Worm (Caenorhabditis elegans) whole organism, L3 larva: ENCODE results near the gene F28D1.6.

Source experiments
- ZK546.5 ChIP-seq: sonication (generic microtip); optimal IDR thresholded peaks from 2 replicates; lab custom pipeline; 2017; ENCODE audit warnings: missing biosample characterization, missing genetic modification characterization
- ama-1 ChIP-seq: fragments of 150-350 bp; optimal IDR thresholded peaks from 2 replicates; lab custom pipeline; 2018
- elt-3 ChIP-seq, 3 experiments: fragments of 150-350 bp in 1 of 3; sonication (generic microtip) in 2 of 3; optimal IDR thresholded peaks; 2 replicates in 2 of 3; 4 replicates in 1 of 3; lab custom pipeline; 2014 to 2017; ENCODE audit warnings: missing biosample characterization in 3 of 3, missing genetic modification characterization in 3 of 3
- lin-15B ChIP-seq: fragments of 150-350 bp; optimal IDR thresholded peaks from 2 replicates; lab custom pipeline; 2014; ENCODE audit warnings: missing biosample characterization, missing genetic modification characterization
- lin-39 ChIP-seq: fragments of 150-350 bp; optimal IDR thresholded peaks from 2 replicates; lab custom pipeline; 2018; ENCODE audit warnings: missing biosample characterization, missing genetic modification reagents, missing genetic modification characterization
- mdl-1 ChIP-seq: fragments of 150-350 bp; optimal IDR thresholded peaks from 2 replicates; lab custom pipeline; 2014; ENCODE audit warnings: missing biosample characterization, missing genetic modification characterization
- nhr-237 ChIP-seq: fragments of 150-350 bp; optimal IDR thresholded peaks from 2 replicates; lab custom pipeline; 2014; ENCODE audit warnings: missing biosample characterization, missing genetic modification characterization
- pqm-1 ChIP-seq: fragments of 150-350 bp; optimal IDR thresholded peaks from 2 replicates; lab custom pipeline; 2017; ENCODE audit warnings: missing biosample characterization, missing genetic modification characterization, inconsistent platforms
- sea-2 ChIP-seq: fragments of 150-350 bp; sonication (generic microtip); optimal IDR thresholded peaks from 4 replicates; lab custom pipeline; 2014; ENCODE audit warnings: missing biosample characterization, missing genetic modification reagents, missing genetic modification characterization
- unc-62 ChIP-seq: fragments of 150-350 bp; sonication (generic microtip); optimal IDR thresholded peaks from 4 replicates; lab custom pipeline; 2014; ENCODE audit warnings: missing biosample characterization, missing genetic modification reagents, missing genetic modification characterization
- ztf-11 ChIP-seq: fragments of 150-350 bp; optimal IDR thresholded peaks from 2 replicates; lab custom pipeline; 2014; ENCODE audit warnings: missing biosample characterization, missing genetic modification characterization

- TF ChIP-seq unc-62 (GFP tag; lab: Kevin White, UChicago): no peak
- TF ChIP-seq ztf-11 (tag; lab: Kevin White, UChicago): no peak
- TF ChIP-seq pqm-1 (tag; lab: Kevin White, UChicago): no peak
- TF ChIP-seq nhr-237 (tag; lab: Kevin White, UChicago): no peak
- no peak for TF ChIP-seq ama-1 (lab: Kevin White, UChicago)
- TF ChIP-seq lin-15B: no peak
- no peak for TF ChIP-seq elt-3 (tag; optimal IDR thresholded peaks at IDR 0.05; lab: Kevin White, UChicago)
- no peak for TF ChIP-seq mdl-1 (tag; lab: Kevin White, UChicago)
- TF ChIP-seq lin-39 (tag; lab: Kevin White, UChicago): no peak
- TF ChIP-seq ZK546.5 (tag; lab: Kevin White, UChicago): no peak
- TF ChIP-seq sea-2 (GFP tag; lab: Kevin White, UChicago): no peak
Measured at ce11 chrIV:12366571-12366970, 18.4 kb downstream of the F28D1.6 start.
